Fruit fly (Drosophila melanogaster) whole organism, prepupa: ENCODE results near the gene CG32037.

Experiments used
- CG15336 ChIP-seq: fragments of 200-800 bp; sonication (Bioruptor generic); IDR thresholded peaks from 2 replicates; pipeline ENCODE4 v1.3.6; 2022; ENCODE audit warnings: missing biosample characterization, missing genetic modification characterization
- CG1621 ChIP-seq: fragments of 200-800 bp; sonication (Bioruptor generic); optimal IDR thresholded peaks from 3 replicates; lab custom pipeline; 2018; ENCODE audit warnings: missing biosample characterization, mild to moderate bottlenecking, missing genetic modification characterization
- CG6854 ChIP-seq: fragments of 200-800 bp; sonication (Bioruptor generic); optimal IDR thresholded peaks from 2 replicates; lab custom pipeline; 2017; ENCODE audit warnings: missing biosample characterization, mild to moderate bottlenecking, missing genetic modification characterization
- Ets21C ChIP-seq: fragments of 200-800 bp; sonication (Bioruptor generic); optimal IDR thresholded peaks from 3 replicates; lab custom pipeline; 2016; ENCODE audit warnings: missing biosample characterization, missing genetic modification characterization
- acj6 ChIP-seq: fragments of 200-800 bp; sonication (Bioruptor generic); optimal IDR thresholded peaks from 3 replicates; lab custom pipeline; 2016; ENCODE audit warnings: missing biosample characterization, missing genetic modification characterization
- lz ChIP-seq: fragments of 200-800 bp; sonication (Bioruptor generic); optimal IDR thresholded peaks from 3 replicates; lab custom pipeline; 2016; ENCODE audit warnings: missing biosample characterization, missing genetic modification characterization

DNA sequence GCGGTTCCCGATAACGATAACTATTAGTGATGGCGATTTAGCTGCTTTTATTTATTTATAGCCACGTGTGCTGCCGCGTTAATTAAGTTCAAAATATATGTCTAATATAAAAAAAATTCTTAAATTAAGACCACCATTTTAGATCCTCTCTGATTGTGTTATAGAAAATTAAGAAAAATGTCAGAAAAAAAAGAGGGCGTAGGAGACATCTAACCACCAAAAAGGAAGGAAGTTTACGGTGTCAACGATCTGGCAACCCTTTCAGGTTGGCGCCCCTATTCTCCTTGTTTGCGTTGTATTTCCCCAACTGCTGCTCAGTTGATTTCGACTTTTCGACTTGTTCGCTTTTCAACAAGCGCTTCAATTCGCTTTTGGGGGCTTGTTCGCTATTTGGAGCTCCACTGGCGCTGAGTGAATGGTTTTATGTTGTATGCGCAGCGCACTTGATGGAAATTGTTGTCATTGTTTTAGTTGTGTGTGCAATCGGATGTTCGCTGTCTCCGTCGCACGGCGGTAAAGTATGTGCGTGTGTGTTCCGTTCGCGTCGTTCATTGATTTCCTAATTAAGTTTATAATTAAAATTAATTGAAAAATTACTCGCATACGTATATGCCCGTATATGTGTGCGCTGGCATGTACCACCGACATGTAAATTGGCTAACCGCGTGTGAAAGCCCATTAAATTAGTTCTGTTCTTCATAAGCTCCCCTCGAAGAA is 31.1 kb downstream of the CG32037 start, which contains the start of the genes CG3434 and CG44838:
- TF ChIP-seq CG6854 (GFP tag; lab: Kevin White, UChicago) = peak; percentile 53
- peak; percentile 63 for TF ChIP-seq CG15336 (GFP tag; lab: Robert Waterston, UW)
- peak; percentile 77 for TF ChIP-seq acj6 (GFP tag; lab: Kevin White, UChicago)
- peak; percentile 46 for TF ChIP-seq Ets21C (GFP tag; lab: Kevin White, UChicago)
- peak; percentile 74 for TF ChIP-seq lz
- TF ChIP-seq CG1621 (tag; lab: Kevin White, UChicago) = peak; percentile 37
